Worm (Caenorhabditis elegans) whole organism, mixed stage, embryonic: ENCODE results near the gene snap-29.
A peak's percentile ranks its signal among the peaks of the same experiment; 100 is the strongest.

ENCODE experiments used
- M03D4.4 ChIP-seq: sonication (generic microtip); optimal IDR thresholded peaks from 2 replicates; lab custom pipeline; 2017; ENCODE audit warnings: mild to moderate bottlenecking, missing genetic modification characterization, missing compliant biosample characterization
- bed-3 ChIP-seq: fragments of 200-800 bp; sonication (Bioruptor generic); optimal IDR thresholded peaks from 3 replicates; lab custom pipeline; 2018; ENCODE audit warnings: mild to moderate bottlenecking, missing genetic modification characterization, moderate library complexity, missing compliant biosample characterization
- blmp-1 ChIP-seq: fragments of 150-350 bp; optimal IDR thresholded peaks from 2 replicates; lab custom pipeline; 2014; ENCODE audit warnings: missing biosample characterization, missing genetic modification characterization
- ceh-43 ChIP-seq: fragments of 200-800 bp; sonication (Bioruptor generic); optimal IDR thresholded peaks from 2 replicates; lab custom pipeline; 2018; ENCODE audit warnings: mild to moderate bottlenecking, missing genetic modification characterization, moderate library complexity, missing compliant biosample characterization
- ceh-83 ChIP-seq: fragments of 200-800 bp; sonication (Bioruptor generic); optimal IDR thresholded peaks from 2 replicates; lab custom pipeline; 2018; ENCODE audit warnings: mild to moderate bottlenecking, missing genetic modification characterization, missing compliant biosample characterization
- ces-1 ChIP-seq: fragments of 150-350 bp; optimal IDR thresholded peaks from 2 replicates; lab custom pipeline; 2014; ENCODE audit warnings: missing biosample characterization, missing genetic modification reagents, missing genetic modification characterization
- cnd-1 ChIP-seq: fragments of 200-800 bp; sonication (Bioruptor generic); optimal IDR thresholded peaks from 2 replicates; lab custom pipeline; 2018; ENCODE audit warnings: mild to moderate bottlenecking, missing genetic modification characterization, missing compliant biosample characterization
- elt-1 ChIP-seq: sonication (generic microtip); optimal IDR thresholded peaks from 2 replicates; lab custom pipeline; 2017; ENCODE audit warnings: missing genetic modification characterization, mild to moderate bottlenecking, missing compliant biosample characterization, antibody characterized with exemption, moderate library complexity, borderline replicate concordance; ENCODE audit not compliant: insufficient read depth
- elt-3 ChIP-seq: fragments of 150-350 bp; optimal IDR thresholded peaks from 2 replicates; lab custom pipeline; 2014; ENCODE audit warnings: missing biosample characterization, missing genetic modification characterization
- flh-1 ChIP-seq: fragments of 200-800 bp; sonication (Bioruptor generic); optimal IDR thresholded peaks from 2 replicates; lab custom pipeline; 2018; ENCODE audit warnings: mild to moderate bottlenecking, missing genetic modification characterization, moderate library complexity, missing compliant biosample characterization
- ham-2 ChIP-seq: fragments of 200-800 bp; sonication (Bioruptor generic); optimal IDR thresholded peaks from 2 replicates; lab custom pipeline; 2018; ENCODE audit warnings: mild to moderate bottlenecking, missing genetic modification characterization, missing compliant biosample characterization
- hlh-1 ChIP-seq: fragments of 150-350 bp; optimal IDR thresholded peaks from 2 replicates; lab custom pipeline; 2014; ENCODE audit warnings: missing biosample characterization, missing genetic modification reagents, missing genetic modification characterization
- lin-13 ChIP-seq: fragments of 150-350 bp; optimal IDR thresholded peaks from 2 replicates; lab custom pipeline; 2014; ENCODE audit warnings: missing biosample characterization, missing genetic modification characterization
- lsy-2 ChIP-seq: fragments of 150-350 bp; optimal IDR thresholded peaks from 2 replicates; lab custom pipeline; 2014; ENCODE audit warnings: missing biosample characterization, missing genetic modification characterization
- mab-5 ChIP-seq: fragments of 150-350 bp; optimal IDR thresholded peaks from 2 replicates; lab custom pipeline; 2014; ENCODE audit warnings: missing biosample characterization, missing genetic modification characterization
- mep-1 ChIP-seq: fragments of 150-350 bp; optimal IDR thresholded peaks from 2 replicates; lab custom pipeline; 2017; ENCODE audit warnings: missing biosample characterization, missing genetic modification reagents, missing genetic modification characterization, inconsistent platforms
- mls-2 ChIP-seq: sonication (generic microtip); optimal IDR thresholded peaks from 2 replicates; lab custom pipeline; 2016; ENCODE audit warnings: mild to moderate bottlenecking, missing genetic modification characterization, moderate library complexity, missing compliant biosample characterization
- nhr-12 ChIP-seq: fragments of 150-350 bp; optimal IDR thresholded peaks from 2 replicates; lab custom pipeline; 2014; ENCODE audit warnings: missing biosample characterization, missing genetic modification characterization
- nhr-2 ChIP-seq: fragments of 150-350 bp; optimal IDR thresholded peaks from 2 replicates; lab custom pipeline; 2014; ENCODE audit warnings: missing biosample characterization, missing genetic modification characterization
- nhr-28 ChIP-seq: fragments of 150-350 bp; optimal IDR thresholded peaks from 2 replicates; lab custom pipeline; 2014; ENCODE audit warnings: missing biosample characterization, missing genetic modification characterization
- sem-2 ChIP-seq: fragments of 200-800 bp; sonication (Bioruptor generic); optimal IDR thresholded peaks from 2 replicates; lab custom pipeline; 2018; ENCODE audit warnings: mild to moderate bottlenecking, missing genetic modification characterization, missing compliant biosample characterization
- sptf-1 ChIP-seq: sonication (generic microtip); optimal IDR thresholded peaks from 2 replicates; lab custom pipeline; 2017; ENCODE audit warnings: mild to moderate bottlenecking, missing genetic modification characterization, moderate library complexity, missing compliant biosample characterization
- tbx-8 ChIP-seq: fragments of 200-800 bp; sonication (Bioruptor generic); optimal IDR thresholded peaks from 2 replicates; lab custom pipeline; 2018; ENCODE audit warnings: mild to moderate bottlenecking, missing genetic modification characterization, moderate library complexity, missing compliant biosample characterization
- unc-120 ChIP-seq: sonication (generic microtip); optimal IDR thresholded peaks from 2 replicates; lab custom pipeline; 2017; ENCODE audit warnings: missing genetic modification characterization, missing compliant biosample characterization; ENCODE audit not compliant: poor library complexity, severe bottlenecking
- unc-39 ChIP-seq: fragments of 150-350 bp; optimal IDR thresholded peaks from 2 replicates; lab custom pipeline; 2014; ENCODE audit warnings: missing biosample characterization, missing genetic modification characterization
- unc-62 ChIP-seq: fragments of 150-350 bp; optimal IDR thresholded peaks from 2 replicates; lab custom pipeline; 2014; ENCODE audit warnings: missing biosample characterization, missing genetic modification reagents, missing genetic modification characterization
- zip-8 ChIP-seq: fragments of 150-350 bp; optimal IDR thresholded peaks from 2 replicates; lab custom pipeline; 2014; ENCODE audit warnings: missing biosample characterization, missing genetic modification characterization
- ztf-11 ChIP-seq: fragments of 150-350 bp; optimal IDR thresholded peaks from 2 replicates; lab custom pipeline; 2014; ENCODE audit warnings: missing biosample characterization, missing genetic modification characterization

snap-29 gene

ce11 chrIII:8770243-8770642 is 5.8 kb upstream of the snap-29 start:
- TF ChIP-seq tbx-8 (GFP tag; lab: Kevin White, UChicago): no peak
- no peak for TF ChIP-seq lsy-2 (tag; lab: Kevin White, UChicago)
- no peak for TF ChIP-seq hlh-1 (tag; lab: Kevin White, UChicago)
- no peak for TF ChIP-seq M03D4.4 (tag; lab: Kevin White, UChicago)
- no peak for TF ChIP-seq flh-1 (GFP tag; lab: Kevin White, UChicago)

ce11 chrIII:8771162-8771561 is 4.9 kb upstream of the snap-29 start, which contains the start of gene K02D10.2:
Gene K02D10.2, minus strand, starts transcription at chrIII:8771262.
- TF ChIP-seq mls-2 (tag; lab: Kevin White, UChicago) (no peak), cnd-1 (tag; lab: Kevin White, UChicago) (no peak), zip-8 (tag; lab: Kevin White, UChicago) (no peak), sem-2 (GFP tag; lab: Kevin White, UChicago) (no peak), flh-1 (GFP tag; lab: Kevin White, UChicago) (no peak)

- TF ChIP-seq unc-39 (tag; lab: Kevin White, UChicago) (no peak), ceh-43 (GFP tag; lab: Kevin White, UChicago) (no peak), elt-1 (tag; lab: Kevin White, UChicago) (no peak), elt-3 (no peak), unc-120 (no peak), blmp-1 (tag; lab: Kevin White, UChicago) (no peak), ces-1 (GFP tag; lab: Kevin White, UChicago) (no peak), M03D4.4 (tag; lab: Kevin White, UChicago) (no peak)
Observed at ce11 chrIII:8771851-8772250, 4.2 kb upstream of the snap-29 start, which contains the start of gene K02D10.3. Gene K02D10.3, minus strand, starts transcription at chrIII:8771951.

DNA sequence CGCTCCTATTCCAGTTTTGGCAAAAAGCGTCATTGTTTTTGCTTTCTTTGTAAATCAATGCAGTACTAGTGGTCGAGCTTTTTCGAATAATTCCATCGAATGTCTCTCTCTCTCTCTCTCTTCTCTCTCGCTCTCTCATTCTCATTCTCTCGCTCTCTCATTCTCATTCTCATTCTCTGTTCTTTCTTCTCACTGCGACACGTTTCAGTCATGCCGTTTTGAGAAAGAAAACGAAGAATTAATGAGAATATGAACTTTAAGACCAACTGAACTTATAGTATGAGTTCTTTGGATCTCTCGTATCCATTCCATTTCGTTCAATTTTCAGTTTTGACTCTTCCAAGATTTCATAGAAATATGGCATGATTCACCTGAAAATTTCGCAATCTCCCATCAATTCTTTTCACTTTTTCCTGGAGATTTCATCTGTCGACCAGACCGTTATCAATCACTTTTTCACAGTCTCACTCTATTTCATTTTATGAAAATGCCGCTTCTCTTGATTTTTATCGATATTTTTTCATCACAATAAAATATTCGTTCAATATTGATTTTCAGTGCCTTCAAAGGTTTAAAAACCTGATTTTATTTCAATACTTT is 3.5 kb upstream of the snap-29 start:
- TF ChIP-seq blmp-1 (tag; lab: Kevin White, UChicago) (peak; percentile 21), ham-2 (GFP tag; lab: Kevin White, UChicago) (no peak)

ce11 chrIII:8773375-8773774 is 2.7 kb upstream of the snap-29 start:
- TF ChIP-seq bed-3 (GFP tag; lab: Kevin White, UChicago) (no peak), ceh-83 (GFP tag; lab: Kevin White, UChicago) (no peak), mep-1 (tag; lab: Kevin White, UChicago) (no peak), blmp-1 (tag; lab: Kevin White, UChicago) (no peak), unc-39 (tag; lab: Kevin White, UChicago) (no peak), unc-62 (GFP tag; lab: Kevin White, UChicago) (no peak), cnd-1 (tag; lab: Kevin White, UChicago) (no peak), tbx-8 (GFP tag; lab: Kevin White, UChicago) (no peak), mls-2 (tag; lab: Kevin White, UChicago) (no peak), nhr-12 (no peak), ztf-11 (no peak), ham-2 (GFP tag; lab: Kevin White, UChicago) (no peak), unc-120 (no peak), lin-13 (tag; lab: Kevin White, UChicago) (no peak), elt-1 (tag; lab: Kevin White, UChicago) (no peak)

- TF ChIP-seq unc-39 (tag; lab: Kevin White, UChicago): no peak
- no peak for TF ChIP-seq bed-3 (GFP tag; lab: Kevin White, UChicago)
- TF ChIP-seq cnd-1 (tag; lab: Kevin White, UChicago): no peak
- no peak for TF ChIP-seq nhr-12
- TF ChIP-seq hlh-1 (tag; lab: Kevin White, UChicago): no peak
- no peak for TF ChIP-seq blmp-1 (tag; lab: Kevin White, UChicago)
- TF ChIP-seq ceh-83 (GFP tag; lab: Kevin White, UChicago): no peak
- TF ChIP-seq ham-2 (GFP tag; lab: Kevin White, UChicago): no peak
- no peak for TF ChIP-seq M03D4.4 (tag; lab: Kevin White, UChicago)
- TF ChIP-seq nhr-2 (tag; lab: Kevin White, UChicago): no peak
- TF ChIP-seq sptf-1 (tag; lab: Kevin White, UChicago): no peak
- TF ChIP-seq unc-120: no peak
- no peak for TF ChIP-seq zip-8 (tag; lab: Kevin White, UChicago)
- no peak for TF ChIP-seq nhr-28 (tag; lab: Kevin White, UChicago)
- no peak for TF ChIP-seq mab-5 (tag; lab: Kevin White, UChicago)
Observed at ce11 chrIII:8779912-8780311, 3.9 kb downstream of the snap-29 start, which contains the start of gene K02D10.4. Gene K02D10.4, minus strand, starts transcription at chrIII:8780012.
